Worm (Caenorhabditis elegans): ENCODE results near the gene Y50D4B.2.

DNA sequence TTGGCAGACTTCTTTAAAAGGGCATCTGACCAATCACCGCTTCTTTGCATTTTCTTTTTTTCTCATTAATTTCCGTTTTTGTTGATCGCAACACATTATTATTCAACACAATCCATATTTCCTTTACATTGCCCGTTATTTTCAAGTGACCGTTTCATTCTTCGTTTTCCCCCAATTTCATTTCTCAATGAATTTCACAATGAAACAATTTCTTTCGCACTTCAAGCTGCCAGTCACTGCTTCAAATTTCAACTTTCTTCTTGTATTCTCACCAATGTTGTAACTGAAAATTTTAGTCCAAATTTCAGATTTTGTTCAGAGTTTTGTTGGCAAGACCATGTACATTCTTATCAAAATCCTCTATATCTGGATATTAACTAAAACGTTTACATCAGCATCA, 41.1 kb downstream of the Y50D4B.2 start, which contains the start of gene cutl-22:
- TF ChIP-seq pbrm-1 (GFP tag; IDR thresholded peaks at IDR 0.05) (no peak), somi-1 (GFP tag; optimal IDR thresholded peaks at IDR 0.05) (no peak), ama-1 (optimal IDR thresholded peaks at IDR 0.05) (no peak), ama-1 (GFP tag; optimal IDR thresholded peaks at IDR 0.05) (no peak), ets-4 (GFP tag; optimal IDR thresholded peaks at IDR 0.05) (no peak)
